Fruit fly (Drosophila melanogaster): Measurements from ENCODE around the gene Cdc7.

- no peak for TF ChIP-seq h (optimal IDR thresholded peaks at IDR 0.05)
- no peak for TF ChIP-seq insv (optimal IDR thresholded peaks at IDR 0.05)
These were observed 11.6 kb upstream of the Cdc7 start for dm6 chrX:6642593-6643257.
